Worm (Caenorhabditis elegans): Measurements from ENCODE around the gene srv-30.

DNA sequence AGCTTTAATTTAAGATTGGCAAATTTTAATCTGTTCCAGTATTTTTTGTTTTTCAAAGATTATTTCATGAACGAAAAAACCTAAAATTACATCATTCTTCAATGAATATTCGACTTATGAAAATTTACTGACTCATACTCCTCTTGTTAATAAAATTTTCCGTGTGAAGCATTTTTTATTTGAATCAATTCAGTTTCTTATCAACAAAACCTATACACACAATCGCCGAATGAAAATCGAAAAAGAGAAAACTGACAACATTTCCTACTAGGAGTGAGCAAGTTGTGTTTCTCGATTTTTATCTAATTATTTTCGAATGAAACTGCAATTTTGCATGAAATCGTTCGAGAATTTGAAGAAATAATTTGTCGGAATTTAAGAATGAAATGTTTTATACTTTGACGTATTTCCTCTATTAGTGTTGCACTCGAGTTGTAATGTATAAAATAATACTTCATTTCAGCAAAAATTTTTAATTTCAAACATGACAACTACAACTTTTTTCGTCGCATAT lies 38.6 kb downstream of the srv-30 start, which contains the start of gene F58F9.4:
- TF ChIP-seq bed-3 (GFP tag; optimal IDR thresholded peaks at IDR 0.05): no peak
- TF ChIP-seq ces-1 (GFP tag; optimal IDR thresholded peaks at IDR 0.05): no peak
- no peak for TF ChIP-seq nhr-28 (tag; optimal IDR thresholded peaks at IDR 0.05)
- TF ChIP-seq lin-32 (GFP tag; optimal IDR thresholded peaks at IDR 0.05): no peak
- TF ChIP-seq unc-62 (GFP tag; optimal IDR thresholded peaks at IDR 0.05): no peak

Data from whole organism, mixed stage, embryonic.